Worm (Caenorhabditis elegans) whole organism, dauer: ENCODE data around the gene F40G9.15.

Experiments used
- unc-62 ChIP-seq: sonication (generic microtip); optimal IDR thresholded peaks from 2 replicates; lab custom pipeline; 2017; ENCODE audit warnings: missing biosample characterization, missing genetic modification reagents, missing genetic modification characterization

F40G9.15 gene

DNA sequence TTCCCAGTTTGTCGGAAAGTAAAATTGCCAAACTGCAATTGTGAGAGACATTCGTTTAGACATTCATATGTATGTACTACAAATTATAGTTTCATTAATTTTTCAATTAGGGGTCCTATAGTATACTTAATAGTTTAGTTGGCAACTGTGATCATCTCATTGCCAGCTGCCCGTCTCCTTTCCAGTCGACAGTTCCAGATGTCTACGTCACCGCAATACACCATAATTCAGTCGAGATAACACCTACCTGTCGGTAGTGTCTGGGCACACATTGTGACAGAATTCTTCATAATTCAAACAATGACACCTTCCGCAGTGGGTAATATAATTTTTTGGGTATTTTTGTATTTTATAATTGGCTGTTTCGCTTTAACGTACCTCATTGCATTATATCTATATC lies 8.7 kb upstream of the F40G9.15 start, which contains the start of gene F40G9.19:
F40G9.19 (plus strand) TSS at position 301 of the 400 bp plus-strand sequence.
- TF ChIP-seq unc-62 (GFP tag; lab: Kevin White, UChicago) = no peak

DNA sequence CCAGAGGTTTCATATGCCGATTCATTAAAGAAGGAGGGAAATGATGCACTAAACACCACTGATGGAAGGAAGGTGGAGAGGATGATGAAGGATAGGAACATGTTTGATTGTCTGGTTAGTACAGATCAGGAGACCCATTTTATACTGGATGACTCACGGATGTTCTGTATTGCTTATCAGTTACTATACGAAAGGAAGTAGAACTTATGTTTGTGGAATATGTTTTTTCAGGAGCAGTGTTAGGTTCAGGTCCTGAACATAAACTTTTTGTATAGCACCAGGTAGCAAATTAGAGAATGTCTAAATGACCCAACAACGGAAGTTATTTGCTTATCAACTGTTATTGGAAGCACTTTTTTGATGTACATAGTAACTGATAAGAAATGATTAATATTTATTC lies 6.4 kb upstream of the F40G9.15 start, which contains the start of gene clec-148:
clec-148 (minus strand) TSS at position 101 of the 400 bp plus-strand sequence.
- no peak for TF ChIP-seq unc-62 (GFP tag; lab: Kevin White, UChicago)

DNA sequence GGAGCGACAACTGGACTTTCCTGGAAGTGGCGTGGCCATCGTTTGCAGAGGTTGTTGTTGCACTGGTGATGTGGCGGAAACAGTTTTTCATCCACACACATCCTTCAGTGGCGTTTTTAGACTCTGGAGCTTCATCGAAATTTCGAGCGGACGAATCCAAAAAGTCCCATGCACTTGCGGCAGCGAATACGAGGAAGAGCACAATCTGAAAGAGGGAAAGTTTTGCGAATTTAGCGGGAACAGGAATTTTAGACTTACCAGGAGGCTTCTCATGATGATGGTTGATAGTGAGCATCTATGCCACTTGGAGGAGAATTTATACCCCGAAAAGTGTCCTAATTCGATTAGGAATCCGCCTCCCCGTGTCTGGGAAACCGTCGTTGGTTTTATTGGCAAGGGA lies 4.5 kb upstream of the F40G9.15 start, which contains the start of gene F40G9.14:
F40G9.14 (minus strand) TSS at position 101 of the 400 bp plus-strand sequence.
- TF ChIP-seq unc-62 (GFP tag; lab: Kevin White, UChicago) = no peak

DNA sequence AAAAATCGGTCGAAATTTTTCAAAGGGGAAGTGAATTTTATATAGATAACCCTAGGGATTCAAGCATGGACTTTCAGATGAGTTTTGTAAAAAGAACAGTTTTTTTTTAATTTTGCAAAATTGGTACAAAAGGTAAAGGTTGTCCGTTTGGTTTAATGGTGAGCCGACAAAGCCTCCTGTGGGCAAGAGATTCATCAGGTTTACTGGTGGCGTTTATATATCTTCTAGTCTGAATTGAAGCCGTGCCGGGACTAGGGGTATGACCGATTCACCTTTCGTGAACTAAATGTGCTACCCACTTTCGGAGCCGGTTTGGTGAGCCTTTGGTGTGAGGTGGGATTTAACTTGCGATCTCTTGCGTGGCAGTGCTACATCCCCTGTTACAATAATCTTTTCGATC lies 4.1 kb upstream of the F40G9.15 start:
- TF ChIP-seq unc-62 (GFP tag; lab: Kevin White, UChicago) = no peak

DNA sequence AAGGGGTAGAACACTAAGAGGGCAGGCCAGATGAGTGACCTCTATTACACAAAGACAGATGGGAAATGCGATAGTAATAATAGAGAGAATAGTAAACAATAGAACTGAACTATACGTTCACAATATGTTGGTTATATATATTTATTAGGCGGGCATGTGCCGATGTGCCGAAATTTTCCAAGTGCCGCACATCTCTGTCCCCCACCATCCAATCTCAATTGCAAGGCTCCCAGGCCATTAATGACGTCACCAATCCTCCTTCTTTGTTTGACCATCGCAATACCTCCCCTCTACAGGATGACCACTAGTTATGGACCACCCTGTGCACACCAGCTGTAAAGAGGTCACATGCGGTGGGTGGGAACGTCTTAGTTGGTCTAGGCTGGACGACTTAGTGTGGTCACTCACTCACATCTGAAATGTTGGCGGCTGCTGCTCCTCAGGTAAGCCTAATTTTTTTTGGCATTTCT lies 3.0 kb upstream of the F40G9.15 start, which contains the start of gene F40G9.6:
F40G9.6 (plus strand) TSS at position 420 of the 470 bp plus-strand sequence.
- TF ChIP-seq unc-62 (GFP tag; lab: Kevin White, UChicago) = no peak

DNA sequence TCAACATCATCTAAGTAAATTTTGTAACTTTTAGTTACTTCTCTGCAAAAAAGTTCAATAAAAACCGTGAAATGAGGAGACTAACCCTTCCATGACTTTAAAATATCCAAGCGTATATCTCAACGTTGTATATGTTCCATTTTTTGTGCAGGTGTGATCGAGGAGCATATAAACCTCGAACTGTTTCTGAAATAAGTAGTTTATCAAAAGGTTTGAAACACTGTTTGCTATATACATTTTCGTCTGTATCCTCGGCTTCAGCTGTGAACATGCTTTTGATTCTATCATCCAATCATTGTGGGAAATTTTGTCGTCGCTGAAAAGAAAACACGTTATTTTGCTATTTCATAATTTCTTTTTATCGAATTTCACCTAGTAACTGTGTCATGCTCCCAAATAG lies 1.2 kb upstream of the F40G9.15 start, which contains the start of gene F40G9.5:
F40G9.5 (plus strand) TSS at position 301 of the 400 bp plus-strand sequence.
- no peak for TF ChIP-seq unc-62 (GFP tag; lab: Kevin White, UChicago)

DNA sequence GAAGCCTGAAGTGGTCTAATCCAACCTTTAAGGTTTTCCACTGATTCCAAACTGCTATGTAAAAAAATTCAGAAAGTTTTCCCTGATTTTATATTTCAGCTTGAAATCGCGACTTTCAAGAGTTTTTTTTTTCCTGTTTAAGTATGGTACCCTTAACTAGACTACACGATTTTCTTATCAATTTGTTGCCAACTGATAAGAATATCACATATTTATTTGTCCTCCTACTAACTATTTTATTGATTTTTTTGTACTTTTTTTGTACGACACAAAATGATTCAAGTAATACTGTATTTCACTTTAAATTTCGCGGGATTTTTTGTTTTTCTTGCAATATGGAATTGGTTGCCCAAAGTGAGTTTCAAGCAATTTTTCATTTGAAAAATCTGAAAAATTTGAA lies 892 bp downstream of the F40G9.15 start:
- no peak for TF ChIP-seq unc-62 (GFP tag; lab: Kevin White, UChicago)

DNA sequence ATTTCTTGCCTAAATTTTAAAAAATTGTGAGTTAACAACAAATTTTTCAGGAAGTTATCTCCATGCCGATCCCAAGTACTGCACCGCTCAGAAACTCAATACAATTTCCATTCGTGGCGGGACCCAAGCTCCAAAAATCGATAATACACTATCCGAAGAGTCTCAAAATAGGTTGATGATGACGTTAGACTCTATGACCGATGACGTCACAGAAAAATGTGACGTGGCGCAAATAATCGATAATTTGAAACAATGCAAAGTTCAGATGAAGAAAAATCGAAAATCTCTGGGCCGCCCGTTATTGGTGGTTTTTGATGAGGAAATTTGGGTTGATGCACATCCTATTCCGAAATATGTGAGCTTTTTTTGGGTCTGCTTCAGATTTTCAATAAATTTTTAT lies 2.2 kb downstream of the F40G9.15 start:
- TF ChIP-seq unc-62 (GFP tag; lab: Kevin White, UChicago) = no peak

DNA sequence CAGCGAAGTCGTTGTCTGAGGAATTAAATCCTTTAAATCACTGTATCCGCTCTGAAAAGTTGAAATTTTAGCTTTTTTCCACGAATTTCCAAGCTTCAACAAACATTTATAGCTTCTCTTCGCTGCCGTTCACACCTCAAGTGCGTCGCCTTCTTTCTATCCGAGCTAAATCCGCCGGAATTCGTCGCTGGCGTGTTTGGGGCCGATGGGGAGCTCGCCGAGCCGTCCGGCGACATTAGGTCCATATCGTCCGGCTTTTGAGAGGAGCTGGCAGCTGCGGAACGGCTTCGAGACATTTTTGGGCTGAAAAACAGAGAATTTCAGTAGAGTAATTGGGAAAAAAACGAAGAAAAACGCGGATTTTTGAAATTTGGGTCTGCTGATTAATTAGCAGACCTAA lies 5.6 kb downstream of the F40G9.15 start, which contains the start of gene mxl-2:
mxl-2 (minus strand) TSS at position 303 of the 400 bp plus-strand sequence.
- no peak for TF ChIP-seq unc-62 (GFP tag; lab: Kevin White, UChicago)

DNA sequence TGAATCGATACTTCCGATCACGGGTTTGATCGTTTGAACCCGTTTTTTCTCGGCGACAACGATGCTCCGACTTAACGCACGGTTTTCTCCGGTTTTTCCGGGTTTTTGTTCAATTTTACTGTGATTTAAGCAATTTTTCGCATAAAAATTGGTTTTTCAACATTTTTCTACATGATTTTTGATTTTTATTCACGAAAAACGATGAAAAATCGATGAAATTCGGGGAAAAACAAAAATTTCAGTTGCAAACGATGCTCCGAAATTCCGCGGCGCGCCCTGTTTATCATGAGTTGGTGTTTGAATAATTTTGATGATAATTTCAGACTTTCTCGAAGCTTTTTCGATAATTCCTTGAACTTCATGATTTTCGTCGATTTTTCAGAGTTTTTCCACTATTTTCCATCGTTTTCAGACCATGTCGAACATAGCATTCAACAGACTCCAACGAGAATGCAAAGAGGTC lies 6.3 kb downstream of the F40G9.15 start, which contains the start of gene ubc-20:
ubc-20 (plus strand) TSS at position 413 of the 463 bp plus-strand sequence.
- no peak for TF ChIP-seq unc-62 (GFP tag; lab: Kevin White, UChicago)

DNA sequence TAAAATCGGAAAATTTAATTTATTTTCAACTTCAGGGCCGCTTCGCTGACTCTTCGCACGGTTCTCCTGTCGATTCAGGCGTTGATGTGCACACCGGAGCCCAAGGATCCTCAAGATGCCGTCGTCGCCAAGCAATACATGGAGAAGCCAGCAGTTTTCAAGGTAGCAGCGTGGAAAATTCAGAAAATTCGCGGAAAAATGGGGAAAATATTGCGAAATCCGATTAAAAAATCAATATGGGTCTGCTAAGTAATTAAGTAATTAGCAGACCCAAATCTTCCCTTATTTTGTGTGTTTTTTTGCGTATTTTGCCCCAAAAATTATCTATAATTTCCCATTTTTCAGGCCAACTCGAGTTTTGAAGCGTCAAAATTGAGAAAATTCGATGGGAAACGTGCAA lies 7.1 kb downstream of the F40G9.15 start:
- TF ChIP-seq unc-62 (GFP tag; lab: Kevin White, UChicago) = no peak

DNA sequence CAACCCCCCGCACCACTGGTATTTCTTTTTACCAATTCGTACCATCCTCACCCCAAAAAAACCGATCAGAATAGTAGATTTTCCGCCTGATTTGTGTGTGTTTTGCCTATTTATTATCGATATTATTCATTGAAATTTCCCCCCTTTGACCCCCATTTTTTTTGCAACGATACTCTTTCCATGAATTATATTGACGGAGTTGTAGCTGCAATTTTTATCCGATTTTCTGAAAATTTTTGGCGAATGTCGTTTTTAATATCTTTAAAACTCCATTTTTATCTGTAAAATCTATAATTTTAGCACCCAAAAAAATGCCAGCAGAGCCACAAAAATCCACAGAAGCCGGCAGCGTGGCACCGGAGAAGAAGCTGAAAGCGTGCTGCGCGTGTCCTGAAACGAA lies 8.5 kb downstream of the F40G9.15 start, which contains the start of gene cox-17:
cox-17 (plus strand) TSS at position 301 of the 400 bp plus-strand sequence.
- no peak for TF ChIP-seq unc-62 (GFP tag; lab: Kevin White, UChicago)

DNA sequence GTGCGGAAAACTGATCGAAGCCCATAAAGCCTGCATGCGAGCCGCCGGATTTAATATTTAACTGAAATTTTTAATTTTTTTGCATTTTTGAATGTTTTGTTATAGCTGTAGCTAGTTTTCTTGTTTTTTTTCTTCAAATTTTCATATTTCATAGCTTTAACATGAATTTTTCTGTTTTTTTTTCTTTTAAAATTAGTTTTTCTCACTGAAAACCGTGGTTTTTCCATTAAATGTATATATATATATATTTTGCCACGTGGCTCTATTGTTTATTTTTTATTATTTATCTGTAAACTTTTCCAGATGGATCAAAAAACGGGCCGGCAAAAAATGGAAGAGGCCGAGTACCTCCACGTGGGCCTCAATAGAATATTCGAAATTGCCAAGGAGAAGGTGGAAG lies 9.6 kb downstream of the F40G9.15 start, which contains the start of gene sec-20:
sec-20 (plus strand) TSS at position 301 of the 400 bp plus-strand sequence.
- no peak for TF ChIP-seq unc-62 (GFP tag; lab: Kevin White, UChicago)

DNA sequence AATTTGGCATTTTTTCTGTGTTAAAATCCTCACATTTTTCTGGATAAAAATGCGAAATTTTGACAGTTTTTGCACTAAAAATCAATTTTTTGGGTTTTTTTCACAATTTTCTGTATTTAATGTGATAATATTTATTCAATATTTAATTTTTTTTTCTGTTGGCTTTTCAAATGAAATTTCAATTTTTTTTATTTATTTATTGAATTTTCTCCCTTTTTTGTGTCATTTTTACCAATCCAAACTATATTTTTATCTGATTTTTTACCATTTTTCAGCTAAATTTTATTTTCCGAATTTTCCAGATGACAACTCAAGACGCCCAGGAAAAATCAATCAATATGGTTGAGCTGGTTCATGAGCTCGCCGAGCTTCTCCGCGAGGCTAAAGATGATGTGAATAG lies 12.0 kb downstream of the F40G9.15 start, which contains the start of gene F40G9.17:
F40G9.17 (plus strand) TSS at position 301 of the 400 bp plus-strand sequence.
- TF ChIP-seq unc-62 (GFP tag; lab: Kevin White, UChicago) = no peak

DNA sequence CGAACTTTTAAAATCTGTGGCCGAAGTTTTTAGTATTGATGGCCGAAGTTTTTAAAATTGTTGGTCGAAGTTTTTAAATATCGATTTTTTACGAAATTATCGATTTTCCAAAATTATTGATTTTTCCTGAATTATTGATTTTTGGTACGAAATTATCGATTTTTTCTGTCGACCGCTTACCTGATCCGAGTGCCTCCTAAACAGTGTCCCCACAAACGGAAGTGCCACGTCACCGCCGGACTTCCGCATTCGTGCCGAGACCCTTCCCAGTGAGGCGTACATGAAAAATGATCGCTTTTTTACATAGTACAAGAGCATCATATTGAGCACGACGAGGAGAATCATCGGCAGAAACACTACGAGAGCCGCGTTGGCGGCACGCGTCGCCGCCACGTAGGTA lies 21.8 kb downstream of the F40G9.15 start:
- TF ChIP-seq unc-62 (GFP tag; lab: Kevin White, UChicago) = no peak

DNA sequence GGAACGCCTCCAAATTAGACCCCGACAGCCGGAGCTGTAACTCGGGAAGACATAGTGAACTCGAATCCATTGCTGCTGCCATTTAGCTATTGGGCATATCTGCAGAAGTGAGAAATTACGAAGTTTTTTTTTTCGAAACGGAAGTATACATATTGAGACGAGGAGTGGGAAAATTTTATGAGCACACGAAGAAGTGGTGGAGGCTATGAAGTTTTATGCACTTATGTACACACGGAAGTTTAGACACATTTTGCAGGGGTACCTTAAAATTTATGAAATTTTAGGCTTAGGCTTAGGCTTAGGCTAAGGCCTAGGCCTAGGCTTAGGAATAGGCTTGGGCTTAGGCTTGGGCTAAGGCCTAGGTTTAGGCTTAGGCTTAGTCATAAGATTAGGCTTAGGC lies 24.8 kb downstream of the F40G9.15 start, which contains the start of gene W10C4.1:
W10C4.1 (minus strand) TSS at position 101 of the 400 bp plus-strand sequence.
- no peak for TF ChIP-seq unc-62 (GFP tag; lab: Kevin White, UChicago)
